Fruit fly (Drosophila melanogaster): ENCODE data around the gene CG3021.
A peak's percentile ranks its signal among the peaks of the same experiment; 100 is the strongest.

Gene CG3021

DNA sequence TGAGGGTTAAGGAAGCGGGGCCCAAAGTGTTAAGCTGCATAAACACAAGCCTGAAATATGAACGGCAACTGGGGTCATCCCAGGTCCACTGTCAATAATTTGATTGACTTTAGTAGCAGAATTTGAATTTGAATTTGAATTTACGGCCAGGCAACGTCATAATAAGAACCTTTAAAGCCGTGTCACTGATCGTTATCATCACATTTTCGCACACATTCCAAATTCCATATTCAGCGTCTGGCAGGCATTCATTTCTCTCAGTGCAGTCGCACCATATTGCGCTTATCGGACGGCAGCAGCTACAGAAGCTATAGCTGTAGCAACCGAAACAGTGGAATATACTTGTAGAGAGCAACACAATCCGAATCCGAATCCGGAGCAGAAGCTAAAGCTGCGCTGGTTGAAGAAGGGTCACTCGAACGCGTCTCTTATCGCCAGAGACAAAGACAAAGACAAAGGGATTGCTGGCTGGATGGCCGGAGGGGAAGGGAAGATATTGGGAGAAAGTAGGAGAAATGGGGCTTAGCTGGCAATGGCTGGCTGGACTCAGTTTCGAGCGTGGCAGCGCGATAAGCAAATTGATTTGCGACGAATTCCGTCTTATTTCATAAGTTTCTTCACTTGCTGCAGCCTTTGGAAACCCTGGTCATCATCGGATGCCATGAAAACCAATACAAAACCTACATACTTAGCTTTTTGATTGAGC, 26.2 kb downstream of the CG3021 start (continued):
- TF ChIP-seq CG2678 (tag; optimal IDR thresholded peaks at IDR 0.05) = peak; percentile 54
- TF ChIP-seq H2.0 (GFP tag; IDR thresholded peaks at IDR 0.05) = no peak
- TF ChIP-seq CG7357 (GFP tag; IDR thresholded peaks at IDR 0.05) = no peak
- 0 out of 3 replicates have a peak, but pooled peaks have one; percentile 36 for TF ChIP-seq tgo (GFP tag; IDR thresholded peaks at IDR 0.05)
- no peak for TF ChIP-seq CG2202 (tag; optimal IDR thresholded peaks at IDR 0.05)
- no peak for TF ChIP-seq tx (GFP tag; optimal IDR thresholded peaks at IDR 0.05)
- no peak for TF ChIP-seq Gug (GFP tag; IDR thresholded peaks at IDR 0.05)
- no peak for TF ChIP-seq psq (GFP tag; optimal IDR thresholded peaks at IDR 0.05)
- TF ChIP-seq CG2116 (GFP tag; optimal IDR thresholded peaks at IDR 0.05) = no peak
- TF ChIP-seq az2 (GFP tag; optimal IDR thresholded peaks at IDR 0.05) = peak; percentile 41
- TF ChIP-seq CG15696 (tag; optimal IDR thresholded peaks at IDR 0.05) = peak; percentile 23
- peak; percentile 4 for TF ChIP-seq CG3407 (GFP tag; optimal IDR thresholded peaks at IDR 0.05)
- TF ChIP-seq CG15073 (GFP tag; optimal IDR thresholded peaks at IDR 0.05) = no peak
- no peak for TF ChIP-seq D19B (GFP tag; optimal IDR thresholded peaks at IDR 0.05)
- no peak for TF ChIP-seq ham (GFP tag; IDR thresholded peaks at IDR 0.05)
- 0 out of 2 replicates have a peak, but pooled peaks have one; percentile 11 for TF ChIP-seq CG14014 (GFP tag; IDR thresholded peaks at IDR 0.05)
- TF ChIP-seq CG15514 (GFP tag; optimal IDR thresholded peaks at IDR 0.05) = peak; percentile 14
- no peak for TF ChIP-seq CG5953 (GFP tag; IDR thresholded peaks at IDR 0.05)
- TF ChIP-seq CG10565 (GFP tag; optimal IDR thresholded peaks at IDR 0.05) = no peak
- no peak for TF ChIP-seq CG11093 (GFP tag; IDR thresholded peaks at IDR 0.05)
- TF ChIP-seq mam (GFP tag; optimal IDR thresholded peaks at IDR 0.05) = peak; percentile 37
- TF ChIP-seq Eip74EF (GFP tag; optimal IDR thresholded peaks at IDR 0.05) = no peak
- no peak for TF ChIP-seq MESR4 (GFP tag; optimal IDR thresholded peaks at IDR 0.05)
- TF ChIP-seq CG7786 (GFP tag; optimal IDR thresholded peaks at IDR 0.05) = peak; percentile 8
- no peak for TF ChIP-seq gfzf (GFP tag; optimal IDR thresholded peaks at IDR 0.05)
- no peak for TF ChIP-seq CG13775 (GFP tag; optimal IDR thresholded peaks at IDR 0.05)
- peak; percentile 67 for TF ChIP-seq CG11504 (tag; optimal IDR thresholded peaks at IDR 0.05)
- TF ChIP-seq CG7963 (GFP tag; IDR thresholded peaks at IDR 0.05; ENCODE audit: partially characterized antibody) = no peak
- TF ChIP-seq row (GFP tag; IDR thresholded peaks at IDR 0.05) = peak; percentile 48; the same call in 2 of the 3 replicates
- peak; percentile 36 for TF ChIP-seq ems (GFP tag; optimal IDR thresholded peaks at IDR 0.05)
- no peak for TF ChIP-seq B-H2 (GFP tag; optimal IDR thresholded peaks at IDR 0.05)
- TF ChIP-seq CG12942 (GFP tag; optimal IDR thresholded peaks at IDR 0.05) = no peak
- no peak for TF ChIP-seq ro (GFP tag; IDR thresholded peaks at IDR 0.05)
- TF ChIP-seq exex (tag; optimal IDR thresholded peaks at IDR 0.05) = no peak
- peak; percentile 2 for TF ChIP-seq CG1529 (GFP tag; optimal IDR thresholded peaks at IDR 0.05)
- no peak for TF ChIP-seq eyg (GFP tag; optimal IDR thresholded peaks at IDR 0.05)
- TF ChIP-seq al (GFP tag; IDR thresholded peaks at IDR 0.05) = 0 out of 2 replicates have a peak, but pooled peaks have one; percentile 31
- TF ChIP-seq CG10209 (GFP tag; optimal IDR thresholded peaks at IDR 0.05) = peak; percentile 37
- TF ChIP-seq Hand (GFP tag; optimal IDR thresholded peaks at IDR 0.05) = no peak
- 0 out of 2 replicates have a peak, but pooled peaks have one; percentile 32 for TF ChIP-seq ranshi (GFP tag; IDR thresholded peaks at IDR 0.05)
- peak; percentile 53 for TF ChIP-seq CG17328 (GFP tag; IDR thresholded peaks at IDR 0.05)
- TF ChIP-seq CG4730 (GFP tag; IDR thresholded peaks at IDR 0.05) = no peak
- TF ChIP-seq Hr51 (GFP tag; optimal IDR thresholded peaks at IDR 0.05) = peak in 1 of 2 experiments; percentile 43
- no peak for TF ChIP-seq CG34422 (GFP tag; IDR thresholded peaks at IDR 0.05)
- peak; percentile 18 for TF ChIP-seq CG16863 (GFP tag; optimal IDR thresholded peaks at IDR 0.05)
- TF ChIP-seq CG14050 (GFP tag; IDR thresholded peaks at IDR 0.05) = no peak
- peak; percentile 7 for TF ChIP-seq nerfin-1 (tag; optimal IDR thresholded peaks at IDR 0.05)
- TF ChIP-seq CG4617 (GFP tag; optimal IDR thresholded peaks at IDR 0.05; ENCODE audit: borderline replicate concordance) = no peak
- TF ChIP-seq CG13287 (GFP tag; IDR thresholded peaks at IDR 0.05; ENCODE audit: partially characterized antibody) = no peak
